Worm (Caenorhabditis elegans): ENCODE data around the gene W04G3.10.

DNA sequence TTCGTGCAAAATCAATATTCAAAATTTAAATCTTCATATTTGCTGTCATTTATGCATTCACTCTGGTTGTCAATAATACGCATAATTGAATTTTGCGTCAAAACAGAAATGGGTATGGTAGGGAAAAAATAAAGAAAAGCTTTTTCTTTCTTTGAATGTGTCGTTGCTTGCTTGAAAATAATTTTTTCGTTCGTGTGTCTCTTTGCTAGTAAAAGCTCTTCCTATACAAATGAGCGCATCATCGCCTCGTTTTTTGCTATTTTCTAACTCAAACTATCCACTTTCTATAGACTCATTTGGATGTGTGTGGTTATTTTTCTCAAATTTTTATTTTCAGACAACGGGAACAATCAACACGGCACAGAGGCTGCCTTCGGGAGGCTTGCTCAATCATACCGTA lies 49.4 kb downstream of the W04G3.10 start, which contains the start of gene ldb-1:
- TF ChIP-seq nhr-237 (tag; optimal IDR thresholded peaks at IDR 0.05): no peak
- no peak for TF ChIP-seq crh-2 (tag; optimal IDR thresholded peaks at IDR 0.05)
- TF ChIP-seq R02D3.7 (tag; optimal IDR thresholded peaks at IDR 0.05): no peak
- TF ChIP-seq blmp-1 (tag; optimal IDR thresholded peaks at IDR 0.05; ENCODE audit: insufficient read depth): no peak
- no peak for TF ChIP-seq zag-1 (tag; optimal IDR thresholded peaks at IDR 0.05)
- no peak for TF ChIP-seq nhr-12 (tag; optimal IDR thresholded peaks at IDR 0.05)
- no peak for TF ChIP-seq ama-1 (optimal IDR thresholded peaks at IDR 0.05)
- no peak for TF ChIP-seq ceh-82 (tag; optimal IDR thresholded peaks at IDR 0.05)
- TF ChIP-seq dmd-4 (tag; optimal IDR thresholded peaks at IDR 0.05): no peak
- TF ChIP-seq unc-62 (GFP tag; optimal IDR thresholded peaks at IDR 0.05): no peak

All from whole organism, L2 larva.